Worm (Caenorhabditis elegans) whole organism, mixed stage, embryonic: Measurements from ENCODE around the gene D2096.13.

ENCODE experiments used
- M03D4.4 ChIP-seq: sonication (generic microtip); optimal IDR thresholded peaks from 2 replicates; lab custom pipeline; 2017; ENCODE audit warnings: mild to moderate bottlenecking, missing genetic modification characterization, missing compliant biosample characterization
- bed-3 ChIP-seq: fragments of 200-800 bp; sonication (Bioruptor generic); optimal IDR thresholded peaks from 3 replicates; lab custom pipeline; 2018; ENCODE audit warnings: mild to moderate bottlenecking, missing genetic modification characterization, moderate library complexity, missing compliant biosample characterization
- blmp-1 ChIP-seq: fragments of 150-350 bp; optimal IDR thresholded peaks from 2 replicates; lab custom pipeline; 2014; ENCODE audit warnings: missing biosample characterization, missing genetic modification characterization
- ceh-39 ChIP-seq: fragments of 150-350 bp; optimal IDR thresholded peaks from 2 replicates; lab custom pipeline; 2014; ENCODE audit warnings: missing biosample characterization, missing genetic modification characterization
- ceh-43 ChIP-seq: fragments of 200-800 bp; sonication (Bioruptor generic); optimal IDR thresholded peaks from 2 replicates; lab custom pipeline; 2018; ENCODE audit warnings: mild to moderate bottlenecking, missing genetic modification characterization, moderate library complexity, missing compliant biosample characterization
- ceh-83 ChIP-seq: fragments of 200-800 bp; sonication (Bioruptor generic); optimal IDR thresholded peaks from 2 replicates; lab custom pipeline; 2018; ENCODE audit warnings: mild to moderate bottlenecking, missing genetic modification characterization, missing compliant biosample characterization
- ces-1 ChIP-seq: fragments of 150-350 bp; optimal IDR thresholded peaks from 2 replicates; lab custom pipeline; 2014; ENCODE audit warnings: missing biosample characterization, missing genetic modification reagents, missing genetic modification characterization
- cnd-1 ChIP-seq: fragments of 200-800 bp; sonication (Bioruptor generic); optimal IDR thresholded peaks from 2 replicates; lab custom pipeline; 2018; ENCODE audit warnings: mild to moderate bottlenecking, missing genetic modification characterization, missing compliant biosample characterization
- drap-1 ChIP-seq: fragments of 200-800 bp; sonication (Bioruptor generic); optimal IDR thresholded peaks from 3 replicates; lab custom pipeline; 2018; ENCODE audit warnings: mild to moderate bottlenecking, missing genetic modification characterization, missing compliant biosample characterization
- elt-1 ChIP-seq: sonication (generic microtip); optimal IDR thresholded peaks from 2 replicates; lab custom pipeline; 2017; ENCODE audit warnings: missing genetic modification characterization, mild to moderate bottlenecking, missing compliant biosample characterization, antibody characterized with exemption, moderate library complexity, borderline replicate concordance; ENCODE audit not compliant: insufficient read depth
- elt-3 ChIP-seq: fragments of 150-350 bp; optimal IDR thresholded peaks from 2 replicates; lab custom pipeline; 2014; ENCODE audit warnings: missing biosample characterization, missing genetic modification characterization
- flh-1 ChIP-seq: fragments of 200-800 bp; sonication (Bioruptor generic); optimal IDR thresholded peaks from 2 replicates; lab custom pipeline; 2018; ENCODE audit warnings: mild to moderate bottlenecking, missing genetic modification characterization, moderate library complexity, missing compliant biosample characterization
- ham-2 ChIP-seq: fragments of 200-800 bp; sonication (Bioruptor generic); optimal IDR thresholded peaks from 2 replicates; lab custom pipeline; 2018; ENCODE audit warnings: mild to moderate bottlenecking, missing genetic modification characterization, missing compliant biosample characterization
- hlh-1 ChIP-seq: fragments of 150-350 bp; optimal IDR thresholded peaks from 2 replicates; lab custom pipeline; 2014; ENCODE audit warnings: missing biosample characterization, missing genetic modification reagents, missing genetic modification characterization
- lin-13 ChIP-seq: fragments of 150-350 bp; optimal IDR thresholded peaks from 2 replicates; lab custom pipeline; 2014; ENCODE audit warnings: missing biosample characterization, missing genetic modification characterization
- lin-32 ChIP-seq: fragments of 200-800 bp; sonication (Bioruptor generic); optimal IDR thresholded peaks from 2 replicates; lab custom pipeline; 2018; ENCODE audit warnings: mild to moderate bottlenecking, missing genetic modification characterization, missing compliant biosample characterization
- lsy-2 ChIP-seq: fragments of 150-350 bp; optimal IDR thresholded peaks from 2 replicates; lab custom pipeline; 2014; ENCODE audit warnings: missing biosample characterization, missing genetic modification characterization
- mab-5 ChIP-seq: fragments of 150-350 bp; optimal IDR thresholded peaks from 2 replicates; lab custom pipeline; 2014; ENCODE audit warnings: missing biosample characterization, missing genetic modification characterization
- mep-1 ChIP-seq: fragments of 150-350 bp; optimal IDR thresholded peaks from 2 replicates; lab custom pipeline; 2017; ENCODE audit warnings: missing biosample characterization, missing genetic modification reagents, missing genetic modification characterization, inconsistent platforms
- mls-2 ChIP-seq: sonication (generic microtip); optimal IDR thresholded peaks from 2 replicates; lab custom pipeline; 2016; ENCODE audit warnings: mild to moderate bottlenecking, missing genetic modification characterization, moderate library complexity, missing compliant biosample characterization
- nhr-12 ChIP-seq: fragments of 150-350 bp; optimal IDR thresholded peaks from 2 replicates; lab custom pipeline; 2014; ENCODE audit warnings: missing biosample characterization, missing genetic modification characterization
- nhr-2 ChIP-seq: fragments of 150-350 bp; optimal IDR thresholded peaks from 2 replicates; lab custom pipeline; 2014; ENCODE audit warnings: missing biosample characterization, missing genetic modification characterization
- nhr-237 ChIP-seq: fragments of 150-350 bp; optimal IDR thresholded peaks from 2 replicates; lab custom pipeline; 2014; ENCODE audit warnings: missing biosample characterization, missing genetic modification characterization
- nhr-28 ChIP-seq: fragments of 150-350 bp; optimal IDR thresholded peaks from 2 replicates; lab custom pipeline; 2014; ENCODE audit warnings: missing biosample characterization, missing genetic modification characterization
- nhr-76 ChIP-seq: sonication (generic microtip); optimal IDR thresholded peaks from 2 replicates; lab custom pipeline; 2017; ENCODE audit warnings: missing biosample characterization, missing genetic modification characterization
- pha-4 ChIP-seq: fragments of 150-350 bp; optimal IDR thresholded peaks from 2 replicates; lab custom pipeline; 2018; ENCODE audit warnings: missing biosample characterization, missing genetic modification reagents, missing genetic modification characterization
- sem-2 ChIP-seq: fragments of 200-800 bp; sonication (Bioruptor generic); optimal IDR thresholded peaks from 2 replicates; lab custom pipeline; 2018; ENCODE audit warnings: mild to moderate bottlenecking, missing genetic modification characterization, missing compliant biosample characterization
- snpc-4 ChIP-seq: fragments of 150-350 bp; optimal IDR thresholded peaks from 2 replicates; lab custom pipeline; 2014; ENCODE audit warnings: missing biosample characterization, missing genetic modification characterization
- sptf-1 ChIP-seq: sonication (generic microtip); optimal IDR thresholded peaks from 2 replicates; lab custom pipeline; 2017; ENCODE audit warnings: mild to moderate bottlenecking, missing genetic modification characterization, moderate library complexity, missing compliant biosample characterization
- tbx-8 ChIP-seq: fragments of 200-800 bp; sonication (Bioruptor generic); optimal IDR thresholded peaks from 2 replicates; lab custom pipeline; 2018; ENCODE audit warnings: mild to moderate bottlenecking, missing genetic modification characterization, moderate library complexity, missing compliant biosample characterization
- unc-120 ChIP-seq: sonication (generic microtip); optimal IDR thresholded peaks from 2 replicates; lab custom pipeline; 2017; ENCODE audit warnings: missing genetic modification characterization, missing compliant biosample characterization; ENCODE audit not compliant: poor library complexity, severe bottlenecking
- unc-39 ChIP-seq: fragments of 150-350 bp; optimal IDR thresholded peaks from 2 replicates; lab custom pipeline; 2014; ENCODE audit warnings: missing biosample characterization, missing genetic modification characterization
- unc-62 ChIP-seq: fragments of 150-350 bp; optimal IDR thresholded peaks from 2 replicates; lab custom pipeline; 2014; ENCODE audit warnings: missing biosample characterization, missing genetic modification reagents, missing genetic modification characterization
- zip-8 ChIP-seq: fragments of 150-350 bp; optimal IDR thresholded peaks from 2 replicates; lab custom pipeline; 2014; ENCODE audit warnings: missing biosample characterization, missing genetic modification characterization
- ztf-11 ChIP-seq: fragments of 150-350 bp; optimal IDR thresholded peaks from 2 replicates; lab custom pipeline; 2014; ENCODE audit warnings: missing biosample characterization, missing genetic modification characterization

D2096.13 gene

DNA sequence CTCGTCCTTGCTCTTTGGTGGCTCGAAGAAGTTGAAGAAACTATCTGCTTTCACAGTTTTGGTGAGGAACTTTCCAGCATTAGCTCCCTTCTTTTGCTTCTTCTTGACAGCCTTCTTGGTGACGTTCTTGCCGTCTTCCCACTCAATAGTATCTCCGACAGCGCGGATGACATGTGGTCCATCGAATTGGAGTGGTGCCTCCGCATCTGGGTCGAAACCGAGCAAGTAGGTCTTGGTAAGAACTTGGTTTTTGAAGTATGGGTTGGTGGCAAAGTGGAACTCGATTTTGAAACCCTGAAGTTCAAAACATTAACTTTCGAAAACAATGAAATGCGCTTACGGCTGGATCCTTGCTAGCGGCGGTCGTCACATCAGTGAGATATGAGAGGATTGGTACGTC is 19.9 kb upstream of the D2096.13 start:
- TF ChIP-seq bed-3 (GFP tag; lab: Kevin White, UChicago) (no peak), hlh-1 (tag; lab: Kevin White, UChicago) (no peak), elt-3 (tag; lab: Kevin White, UChicago) (no peak)
- TF ChIP-seq, all 35 proteins: peak for 0

DNA sequence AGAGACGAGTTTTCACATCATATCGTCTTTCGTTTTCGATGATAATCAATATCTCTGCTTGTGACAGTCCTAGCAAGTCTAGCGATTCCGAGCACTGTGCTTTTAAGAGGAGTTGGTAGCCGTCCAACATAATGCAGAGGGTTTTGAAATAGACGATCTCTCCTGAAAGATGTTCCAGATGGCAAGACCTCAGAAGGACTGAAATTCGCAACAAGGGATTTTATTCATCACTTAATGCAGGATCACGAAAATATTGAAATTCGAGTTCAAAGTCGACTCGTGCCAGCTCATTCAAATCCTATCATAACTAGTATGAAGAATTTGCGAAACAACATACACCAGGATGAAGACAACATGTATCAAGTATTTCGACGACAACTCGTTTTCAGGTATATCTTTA is 19.1 kb upstream of the D2096.13 start, which contains the start of gene D2096.7:
D2096.7 (minus strand) TSS at position 130 of the 400 bp plus-strand sequence.
- TF ChIP-seq ceh-83 (GFP tag; lab: Kevin White, UChicago), result no peak
- no peak for TF ChIP-seq sptf-1
- no peak for TF ChIP-seq mls-2 (tag; lab: Kevin White, UChicago)
- no peak for TF ChIP-seq flh-1 (GFP tag; lab: Kevin White, UChicago)
- no peak for TF ChIP-seq M03D4.4 (tag; lab: Kevin White, UChicago)
- TF ChIP-seq mab-5 (tag; lab: Kevin White, UChicago), result no peak
- no peak for TF ChIP-seq ceh-43
- no peak for TF ChIP-seq lin-13 (tag; lab: Kevin White, UChicago)
- TF ChIP-seq nhr-237, result no peak
- TF ChIP-seq ces-1, result no peak

DNA sequence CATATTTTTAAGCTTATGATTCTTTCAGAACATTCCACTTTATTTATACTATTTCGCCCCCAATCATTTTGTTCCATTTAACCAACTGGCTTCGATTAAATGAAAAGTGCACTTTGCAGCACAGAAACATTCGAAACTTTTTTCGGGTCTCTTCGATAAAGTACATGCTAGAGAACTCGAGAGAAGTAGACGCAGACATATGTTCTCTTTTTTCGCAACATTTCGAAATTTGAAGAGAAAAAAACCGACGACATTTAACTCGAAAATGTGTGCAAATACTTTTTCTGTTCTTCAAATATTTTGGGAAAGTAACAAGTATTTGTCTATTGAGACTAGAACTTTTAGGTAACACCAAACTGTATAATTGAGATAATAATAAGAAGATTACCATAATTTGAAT is 18.5 kb upstream of the D2096.13 start:
- TF ChIP-seq ham-2, result no peak
- no peak for TF ChIP-seq nhr-237
- TF ChIP-seq nhr-28 (tag; lab: Kevin White, UChicago), result no peak
- no peak for TF ChIP-seq bed-3 (GFP tag; lab: Kevin White, UChicago)
- no peak for TF ChIP-seq hlh-1 (tag; lab: Kevin White, UChicago)
- TF ChIP-seq nhr-12, result no peak
- no peak for TF ChIP-seq unc-62 (GFP tag; lab: Kevin White, UChicago)
- no peak for TF ChIP-seq lsy-2 (tag; lab: Kevin White, UChicago)
- no peak for TF ChIP-seq lin-32
- no peak for TF ChIP-seq pha-4 (tag; lab: Kevin White, UChicago)
- no peak for TF ChIP-seq ceh-83 (GFP tag; lab: Kevin White, UChicago)
- no peak for TF ChIP-seq unc-39 (tag; lab: Kevin White, UChicago)
- no peak for TF ChIP-seq elt-1
- TF ChIP-seq mls-2 (tag; lab: Kevin White, UChicago), result no peak
- TF ChIP-seq elt-3 (tag; lab: Kevin White, UChicago), result no peak
- TF ChIP-seq nhr-2 (tag; lab: Kevin White, UChicago), result no peak
- TF ChIP-seq zip-8, result no peak
- TF ChIP-seq sem-2 (GFP tag; lab: Kevin White, UChicago), result no peak
- TF ChIP-seq ces-1, result no peak
- TF ChIP-seq tbx-8, result no peak

DNA sequence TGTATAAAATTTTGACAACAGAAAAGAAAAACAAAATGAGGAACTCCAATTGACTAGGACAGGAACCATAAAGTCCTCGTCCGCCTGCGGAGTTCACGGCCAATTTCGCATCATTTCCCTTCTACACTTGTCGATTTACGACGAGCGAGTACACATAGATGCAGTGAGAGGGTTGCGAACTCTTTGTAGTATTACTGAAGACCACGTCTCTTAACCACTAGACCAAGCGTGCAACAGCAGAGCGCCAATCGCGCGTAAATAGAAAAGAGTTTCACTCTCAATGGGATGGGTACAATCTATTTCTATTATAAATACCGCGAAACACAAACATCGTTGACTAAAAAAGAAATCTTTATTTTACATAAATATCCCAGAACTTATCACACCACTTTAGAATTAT is 17.0 kb upstream of the D2096.13 start:
- TF ChIP-seq lin-13 (tag; lab: Kevin White, UChicago) (peak; percentile 10), sem-2 (GFP tag; lab: Kevin White, UChicago) (peak; percentile 87), hlh-1 (tag; lab: Kevin White, UChicago) (peak; percentile 15), drap-1 (GFP tag; lab: Kevin White, UChicago) (peak; percentile 92), mep-1 (peak; percentile 86), elt-1 (no peak), lsy-2 (tag; lab: Kevin White, UChicago) (no peak), nhr-237 (peak; percentile 38), ceh-83 (GFP tag; lab: Kevin White, UChicago) (peak; percentile 94), nhr-28 (tag; lab: Kevin White, UChicago) (peak; percentile 54), unc-120 (tag; lab: Kevin White, UChicago) (peak; percentile 75), tbx-8 (peak; percentile 80), M03D4.4 (tag; lab: Kevin White, UChicago) (peak; percentile 94), ces-1 (no peak), ztf-11 (tag; lab: Kevin White, UChicago) (peak; percentile 4), bed-3 (GFP tag; lab: Kevin White, UChicago) (peak; percentile 74), flh-1 (GFP tag; lab: Kevin White, UChicago) (peak; percentile 68), cnd-1 (tag; lab: Kevin White, UChicago) (peak; percentile 95), nhr-76 (tag; lab: Kevin White, UChicago) (no peak), nhr-2 (tag; lab: Kevin White, UChicago) (no peak), sptf-1 (peak; percentile 91), mls-2 (tag; lab: Kevin White, UChicago) (peak; percentile 93), unc-39 (tag; lab: Kevin White, UChicago) (no peak), pha-4 (tag; lab: Kevin White, UChicago) (peak; percentile 80), snpc-4 (tag; lab: Kevin White, UChicago) (no peak), lin-32 (peak; percentile 84), ceh-43 (peak; percentile 84), mab-5 (tag; lab: Kevin White, UChicago) (no peak), zip-8 (no peak), blmp-1 (no peak), elt-3 (tag; lab: Kevin White, UChicago) (no peak), ham-2 (peak; percentile 82), nhr-12 (peak; percentile 25), unc-62 (GFP tag; lab: Kevin White, UChicago) (peak; percentile 45), ceh-39 (tag; lab: Kevin White, UChicago) (peak; percentile 48)
